Worm (Caenorhabditis elegans) whole organism, mixed stage, embryonic: ENCODE data around the gene slc-46A.
"Not testable (repeated sequence)": the region's sequence is repeated elsewhere in the genome, so short reads cannot be mapped to it uniquely, and the experiment has no call there.

ENCODE experiments used
- elt-3 ChIP-seq: fragments of 150-350 bp; optimal IDR thresholded peaks from 2 replicates; lab custom pipeline; 2014; ENCODE audit warnings: missing biosample characterization, missing genetic modification characterization
- nhr-12 ChIP-seq: fragments of 150-350 bp; optimal IDR thresholded peaks from 2 replicates; lab custom pipeline; 2014; ENCODE audit warnings: missing biosample characterization, missing genetic modification characterization
- snpc-4 ChIP-seq: fragments of 150-350 bp; optimal IDR thresholded peaks from 2 replicates; lab custom pipeline; 2014; ENCODE audit warnings: missing biosample characterization, missing genetic modification characterization
- unc-39 ChIP-seq: fragments of 150-350 bp; optimal IDR thresholded peaks from 2 replicates; lab custom pipeline; 2014; ENCODE audit warnings: missing biosample characterization, missing genetic modification characterization
- unc-62 ChIP-seq: fragments of 150-350 bp; optimal IDR thresholded peaks from 2 replicates; lab custom pipeline; 2014; ENCODE audit warnings: missing biosample characterization, missing genetic modification reagents, missing genetic modification characterization

ce11 chrIV:5313011-5313410 lies 6.0 kb upstream of the slc-46A start, which contains the start of the genes msp-59 and ZK354.2:
- TF ChIP-seq snpc-4; elt-3 (tag; lab: Kevin White, UChicago); nhr-12 (tag; lab: Kevin White, UChicago); unc-39 (tag; lab: Kevin White, UChicago); unc-62 (GFP tag; lab: Kevin White, UChicago): not testable (repeated sequence)
